Fruit fly (Drosophila melanogaster) whole organism, embryonic: ENCODE data around the gene CG44044.
A peak's percentile ranks its signal among the peaks of the same experiment; 100 is the strongest.

Experiments used
- ATbp ChIP-seq: fragments of 200-800 bp; sonication (Bioruptor generic); optimal IDR thresholded peaks from 2 replicates; lab custom pipeline; 2017; ENCODE audit warnings: missing biosample characterization, mild to moderate bottlenecking, missing genetic modification characterization, missing genetic modification reagents
- BtbVII ChIP-seq: fragments of 200-800 bp; sonication (Bioruptor generic); optimal IDR thresholded peaks from 3 replicates; lab custom pipeline; 2017; ENCODE audit warnings: missing biosample characterization, mild to moderate bottlenecking, missing genetic modification characterization
- CG10979 ChIP-seq: fragments of 200-800 bp; sonication (Bioruptor generic); optimal IDR thresholded peaks from 2 replicates; lab custom pipeline; 2018; ENCODE audit warnings: missing biosample characterization, mild to moderate bottlenecking, missing genetic modification characterization, moderate library complexity
- CG11085 ChIP-seq: fragments of 200-800 bp; sonication (Bioruptor generic); IDR thresholded peaks from 2 replicates; pipeline ENCODE4 v1.3.6; 2022; ENCODE audit warnings: missing biosample characterization, missing genetic modification characterization
- CG13775 ChIP-seq: fragments of 200-800 bp; sonication (Bioruptor generic); optimal IDR thresholded peaks from 3 replicates; lab custom pipeline; 2017; ENCODE audit warnings: missing biosample characterization, mild to moderate bottlenecking, missing genetic modification characterization
- CG15479 ChIP-seq: fragments of 200-800 bp; sonication (Bioruptor generic); optimal IDR thresholded peaks from 3 replicates; lab custom pipeline; 2019; ENCODE audit warnings: missing biosample characterization, mild to moderate bottlenecking, missing genetic modification characterization, moderate library complexity
- CG17829 ChIP-seq: fragments of 200-800 bp; optimal IDR thresholded peaks from 2 replicates; lab custom pipeline; 2019; ENCODE audit warnings: missing biosample characterization, mild to moderate bottlenecking, missing genetic modification characterization, moderate library complexity
- CG18476 ChIP-seq: fragments of 200-800 bp; sonication (Bioruptor generic); optimal IDR thresholded peaks from 2 replicates; lab custom pipeline; 2016; ENCODE audit warnings: missing biosample characterization, mild to moderate bottlenecking, missing genetic modification characterization
- CG3065 ChIP-seq: fragments of 200-800 bp; sonication (Bioruptor generic); optimal IDR thresholded peaks from 2 replicates; lab custom pipeline; 2016; ENCODE audit warnings: missing biosample characterization, missing genetic modification characterization
- CG3163 ChIP-seq: fragments of 200-800 bp; sonication (Bioruptor generic); optimal IDR thresholded peaks from 3 replicates; lab custom pipeline; 2016; ENCODE audit warnings: missing biosample characterization, missing genetic modification characterization
- CG32767 ChIP-seq: fragments of 200-800 bp; sonication (Bioruptor generic); IDR thresholded peaks from 2 replicates; pipeline ENCODE4 v1.3.6; 2022; ENCODE audit warnings: missing biosample characterization, missing genetic modification characterization
- CG3407 ChIP-seq: fragments of 200-800 bp; sonication (Bioruptor generic); optimal IDR thresholded peaks from 2 replicates; lab custom pipeline; 2018; ENCODE audit warnings: missing biosample characterization, mild to moderate bottlenecking, missing genetic modification characterization
- CG3995 ChIP-seq: fragments of 200-800 bp; sonication (Bioruptor generic); optimal IDR thresholded peaks from 3 replicates; lab custom pipeline; 2016; ENCODE audit warnings: missing biosample characterization, missing genetic modification characterization
- CG6654 ChIP-seq: fragments of 200-800 bp; sonication (Bioruptor generic); optimal IDR thresholded peaks from 2 replicates; lab custom pipeline; 2017; ENCODE audit warnings: missing biosample characterization, mild to moderate bottlenecking, missing genetic modification characterization
- CG6689 ChIP-seq: fragments of 200-800 bp; sonication (Bioruptor generic); IDR thresholded peaks from 2 replicates; pipeline ENCODE4 v1.3.6; 2022; ENCODE audit warnings: missing biosample characterization, missing genetic modification characterization
- CG6765 ChIP-seq: fragments of 200-800 bp; sonication (Bioruptor generic); optimal IDR thresholded peaks from 3 replicates; lab custom pipeline; 2017; ENCODE audit warnings: missing biosample characterization, mild to moderate bottlenecking, missing genetic modification characterization
- CG6854 ChIP-seq: fragments of 200-800 bp; sonication (Bioruptor generic); optimal IDR thresholded peaks from 3 replicates; lab custom pipeline; 2017; ENCODE audit warnings: missing biosample characterization, mild to moderate bottlenecking, missing genetic modification characterization
- CG9609 ChIP-seq: fragments of 200-800 bp; sonication (Bioruptor generic); optimal IDR thresholded peaks from 3 replicates; lab custom pipeline; 2016; ENCODE audit warnings: missing biosample characterization, missing genetic modification characterization
- Deaf1 ChIP-seq: fragments of 200-800 bp; optimal IDR thresholded peaks from 3 replicates; lab custom pipeline; 2019; ENCODE audit warnings: missing biosample characterization, mild to moderate bottlenecking, missing genetic modification characterization, moderate library complexity
- Doc2 ChIP-seq: fragments of 200-800 bp; sonication (Bioruptor generic); IDR thresholded peaks from 2 replicates; pipeline ENCODE4 v1.3.6; 2022; ENCODE audit warnings: missing biosample characterization, missing genetic modification characterization
- Fer2 ChIP-seq: fragments of 200-800 bp; sonication (Bioruptor generic); optimal IDR thresholded peaks from 2 replicates; lab custom pipeline; 2018; ENCODE audit warnings: missing biosample characterization, mild to moderate bottlenecking, missing genetic modification characterization, moderate library complexity
- H15 ChIP-seq: fragments of 200-800 bp; sonication (Bioruptor generic); IDR thresholded peaks from 3 replicates; pipeline ENCODE4 v1.3.6; 2022; ENCODE audit warnings: missing biosample characterization, missing genetic modification characterization
- Hsf ChIP-seq: fragments of 200-800 bp; sonication (Bioruptor generic); optimal IDR thresholded peaks from 3 replicates; lab custom pipeline; 2016; ENCODE audit warnings: missing biosample characterization, missing genetic modification characterization
- Med ChIP-seq: fragments of 200-800 bp; sonication (Bioruptor generic); peaks from one replicate; lab custom pipeline; 2016; ENCODE audit warnings: missing biosample characterization, missing genetic modification characterization, mild to moderate bottlenecking, inconsistent platforms, moderate library complexity
- Mrtf ChIP-seq: fragments of 200-800 bp; sonication (Bioruptor generic); IDR thresholded peaks from 3 replicates; pipeline ENCODE4 v1.3.6; 2022; ENCODE audit warnings: missing biosample characterization, missing genetic modification characterization
- NFAT ChIP-seq: fragments of 200-800 bp; sonication (Bioruptor generic); IDR thresholded peaks from 2 replicates; pipeline ENCODE4 v1.3.6; 2022; ENCODE audit warnings: missing biosample characterization, missing genetic modification characterization
- Rfx ChIP-seq: fragments of 200-800 bp; sonication (Bioruptor generic); IDR thresholded peaks from 2 replicates; pipeline ENCODE4 v1.3.6; 2022; ENCODE audit warnings: missing biosample characterization, missing genetic modification characterization
- Side ChIP-seq: fragments of 200-800 bp; sonication (Bioruptor generic); optimal IDR thresholded peaks from 2 replicates; lab custom pipeline; 2016; ENCODE audit warnings: missing biosample characterization, missing genetic modification characterization
- Sox100B ChIP-seq: fragments of 200-800 bp; sonication (Bioruptor generic); optimal IDR thresholded peaks from 3 replicates; lab custom pipeline; 2018; ENCODE audit warnings: missing biosample characterization, mild to moderate bottlenecking, missing genetic modification characterization
- abd-A ChIP-seq: fragments of 200-800 bp; sonication (Bioruptor generic); optimal IDR thresholded peaks from 3 replicates; lab custom pipeline; 2019; ENCODE audit warnings: missing biosample characterization, mild to moderate bottlenecking, missing genetic modification characterization, moderate library complexity
- bcd ChIP-seq: fragments of 200-800 bp; sonication (Bioruptor generic); optimal IDR thresholded peaks from 2 replicates; lab custom pipeline; 2017; ENCODE audit warnings: missing biosample characterization, mild to moderate bottlenecking, missing genetic modification characterization
- bowl ChIP-seq: fragments of 200-800 bp; sonication (Bioruptor generic); IDR thresholded peaks from 2 replicates; pipeline ENCODE4 v1.3.6; 2022; ENCODE audit warnings: missing biosample characterization, missing genetic modification characterization
- cas ChIP-seq: fragments of 200-800 bp; sonication (Bioruptor generic); IDR thresholded peaks from 2 replicates; pipeline ENCODE4 v1.3.6; 2022; ENCODE audit warnings: missing biosample characterization, missing genetic modification characterization
- dati ChIP-seq: fragments of 200-800 bp; sonication (Bioruptor generic); IDR thresholded peaks from 2 replicates; pipeline ENCODE4 v1.3.6; 2022; ENCODE audit warnings: missing biosample characterization, missing genetic modification characterization
- disco-r ChIP-seq: fragments of 200-800 bp; sonication (Bioruptor generic); optimal IDR thresholded peaks from 2 replicates; lab custom pipeline; 2016; ENCODE audit warnings: missing biosample characterization, missing genetic modification characterization
- ewg ChIP-seq: fragments of 200-800 bp; sonication (Bioruptor generic); optimal IDR thresholded peaks from 3 replicates; lab custom pipeline; 2017; ENCODE audit warnings: mild to moderate bottlenecking, missing biosample characterization, missing genetic modification reagents, missing genetic modification characterization
- ftz-f1 ChIP-seq: fragments of 200-800 bp; sonication (Bioruptor generic); optimal IDR thresholded peaks from 2 replicates; lab custom pipeline; 2016; ENCODE audit warnings: missing biosample characterization, missing genetic modification characterization
- gsb-n ChIP-seq: fragments of 200-800 bp; sonication (Bioruptor generic); optimal IDR thresholded peaks from 3 replicates; lab custom pipeline; 2018; ENCODE audit warnings: missing biosample characterization, mild to moderate bottlenecking, missing genetic modification characterization
- her ChIP-seq: fragments of 200-800 bp; sonication (Bioruptor generic); optimal IDR thresholded peaks from 2 replicates; lab custom pipeline; 2016; ENCODE audit warnings: missing biosample characterization, missing genetic modification characterization
- insv ChIP-seq, 2 experiments: fragments of 200-800 bp; sonication (Bioruptor generic); optimal IDR thresholded peaks; 3 replicates each; lab custom pipeline; 2016 to 2018; ENCODE audit warnings: missing biosample characterization in 2 of 2, missing genetic modification characterization in 2 of 2
- maf-S ChIP-seq: fragments of 200-800 bp; sonication (Bioruptor generic); optimal IDR thresholded peaks from 2 replicates; lab custom pipeline; 2016; ENCODE audit warnings: missing biosample characterization, missing genetic modification characterization
- mirr ChIP-seq: fragments of 200-800 bp; sonication (Bioruptor generic); optimal IDR thresholded peaks from 3 replicates; lab custom pipeline; 2018; ENCODE audit warnings: missing biosample characterization, mild to moderate bottlenecking, missing genetic modification characterization
- nerfin-1 ChIP-seq: fragments of 200-800 bp; sonication (Bioruptor generic); optimal IDR thresholded peaks from 3 replicates; lab custom pipeline; 2019; ENCODE audit warnings: missing biosample characterization, mild to moderate bottlenecking, missing genetic modification characterization, moderate library complexity
- ranshi ChIP-seq: fragments of 200-800 bp; sonication (Bioruptor generic); IDR thresholded peaks from 2 replicates; pipeline ENCODE4 v1.3.6; 2022; ENCODE audit warnings: missing biosample characterization, missing genetic modification characterization
- run ChIP-seq: fragments of 200-800 bp; sonication (Bioruptor generic); optimal IDR thresholded peaks from 3 replicates; lab custom pipeline; 2018; ENCODE audit warnings: missing biosample characterization, mild to moderate bottlenecking, missing genetic modification characterization
- sd ChIP-seq: fragments of 200-800 bp; sonication (Bioruptor generic); optimal IDR thresholded peaks from 3 replicates; lab custom pipeline; 2018; ENCODE audit warnings: missing biosample characterization, mild to moderate bottlenecking, missing genetic modification characterization, moderate library complexity
- sim ChIP-seq: fragments of 200-800 bp; sonication (Bioruptor generic); IDR thresholded peaks from 2 replicates; pipeline ENCODE4 v1.3.6; 2022; ENCODE audit warnings: missing biosample characterization, missing genetic modification characterization
- sr ChIP-seq: fragments of 200-800 bp; sonication (Bioruptor generic); IDR thresholded peaks from 3 replicates; pipeline ENCODE4 v1.3.6; 2022; ENCODE audit warnings: missing biosample characterization, missing genetic modification characterization
- stc ChIP-seq: fragments of 200-800 bp; sonication (Bioruptor generic); IDR thresholded peaks from 2 replicates; pipeline ENCODE4 v1.3.6; 2022; ENCODE audit warnings: missing biosample characterization, missing genetic modification characterization
- trem ChIP-seq: fragments of 200-800 bp; optimal IDR thresholded peaks from 3 replicates; lab custom pipeline; 2019; ENCODE audit warnings: missing biosample characterization, mild to moderate bottlenecking, missing genetic modification characterization, moderate library complexity
- ttk ChIP-seq: fragments of 200-800 bp; sonication (Bioruptor generic); IDR thresholded peaks from 2 replicates; pipeline ENCODE4 v2.1.2; 2022; ENCODE audit warnings: missing biosample characterization, missing genetic modification characterization

The CG44044 gene

dm6 chr3R:16331809-16332343, 10.2 kb downstream of the CG44044 start (continued):
- TF ChIP-seq bowl (no peak), dati (GFP tag; lab: Robert Waterston, UW) (no peak), CG10979 (tag; lab: Kevin White, UChicago) (peak; percentile 42), sim (peak; percentile 61; the same call in 1 of the 2 replicates), abd-A (no peak), maf-S (GFP tag; lab: Kevin White, UChicago) (peak; percentile 26), Side (GFP tag; lab: Kevin White, UChicago) (peak; percentile 47), sd (peak; percentile 21), Rfx (GFP tag; lab: Robert Waterston, UW) (peak; percentile 62; the same call in 1 of the 2 replicates), gsb-n (tag; lab: Kevin White, UChicago) (peak; percentile 60), CG6854 (GFP tag; lab: Kevin White, UChicago) (peak; percentile 9), CG6689 (GFP tag; lab: Robert Waterston, UW) (no peak; the same call in 1 of the 2 replicates), ATbp (GFP tag; lab: Kevin White, UChicago) (peak; percentile 83), CG15479 (no peak), CG18476 (GFP tag; lab: Kevin White, UChicago) (no peak), CG32767 (GFP tag; lab: Robert Waterston, UW) (0 out of 2 replicates have a peak, but pooled peaks have one; percentile 31), CG6765 (GFP tag; lab: Kevin White, UChicago) (peak; percentile 42), cas (no peak), ftz-f1 (no peak), Deaf1 (tag; lab: Kevin White, UChicago) (no peak), run (tag; lab: Kevin White, UChicago) (peak; percentile 11), CG11085 (GFP tag; lab: Robert Waterston, UW) (no peak; the same call in 1 of the 2 replicates), Fer2 (peak; percentile 50), insv (GFP tag; optimal IDR thresholded peaks at IDR 0.05; lab: Kevin White, UChicago) (peak in 1 of 2 experiments; percentile 41), NFAT (peak; percentile 71), H15 (GFP tag; lab: Robert Waterston, UW) (peak; percentile 65; the same call in 2 of the 3 replicates), Doc2 (GFP tag; lab: Robert Waterston, UW) (no peak), BtbVII (GFP tag; lab: Kevin White, UChicago) (peak; percentile 41), ranshi (GFP tag; lab: Robert Waterston, UW) (peak; percentile 11; the same call in 1 of the 2 replicates), CG3163 (GFP tag; lab: Kevin White, UChicago) (peak; percentile 21), disco-r (GFP tag; lab: Kevin White, UChicago) (no peak), Sox100B (GFP tag; lab: Kevin White, UChicago) (peak; percentile 35), nerfin-1 (tag; lab: Kevin White, UChicago) (peak; percentile 67), stc (GFP tag; lab: Robert Waterston, UW) (peak; percentile 49; the same call in 1 of the 2 replicates), CG17829 (tag; lab: Kevin White, UChicago) (no peak), trem (no peak), sr (GFP tag; lab: Robert Waterston, UW) (0 out of 3 replicates have a peak, but pooled peaks have one; percentile 34), Mrtf (no peak), CG13775 (GFP tag; lab: Kevin White, UChicago) (peak; percentile 19), CG3407 (GFP tag; lab: Kevin White, UChicago) (peak; percentile 87), ewg (GFP tag; lab: Kevin White, UChicago) (peak; percentile 66), mirr (peak; percentile 72), Med (GFP tag; lab: Kevin White, UChicago) (peak; percentile 96), bcd (GFP tag; lab: Kevin White, UChicago) (peak; percentile 38), CG6654 (GFP tag; lab: Kevin White, UChicago) (no peak), CG3065 (GFP tag; lab: Kevin White, UChicago) (peak; percentile 60), Hsf (GFP tag; lab: Kevin White, UChicago) (peak; percentile 55), CG9609 (peak; percentile 27), ttk (GFP tag; lab: Robert Waterston, UW) (no peak), CG3995 (GFP tag; lab: Kevin White, UChicago) (no peak), her (peak; percentile 61)
